Worm (Caenorhabditis elegans) whole organism, L4 larva: ENCODE results near the gene Y14H12B.1.

Experiments
- R02D3.7 ChIP-seq: fragments of 150-350 bp; sonication (generic microtip); optimal IDR thresholded peaks from 3 replicates; lab custom pipeline; 2014; ENCODE audit warnings: missing biosample characterization, missing genetic modification characterization
- aha-1 ChIP-seq: fragments of 150-350 bp; peaks from one replicate; lab custom pipeline; 2014; ENCODE audit warnings: missing biosample characterization, missing genetic modification characterization
- dmd-9 ChIP-seq: fragments of 200-800 bp; sonication (Bioruptor generic); IDR thresholded peaks from 2 replicates; pipeline ENCODE4 v1.3.6; 2022; ENCODE audit warnings: missing genetic modification reagents, missing genetic modification characterization, missing compliant biosample characterization
- duxl-1 ChIP-seq: sonication (generic microtip); optimal IDR thresholded peaks from 2 replicates; lab custom pipeline; 2016; ENCODE audit warnings: mild to moderate bottlenecking, missing genetic modification characterization, moderate library complexity, missing compliant biosample characterization; ENCODE audit not compliant: poor library complexity
- madf-5 ChIP-seq, 2 experiments: fragments of 200-800 bp; sonication (Bioruptor generic); IDR thresholded peaks; 2 replicates each; pipeline ENCODE4 v1.3.6; 2022; ENCODE audit warnings: missing compliant biosample characterization in 2 of 2, missing genetic modification characterization in 2 of 2
- nhr-11 ChIP-seq: fragments of 150-350 bp; optimal IDR thresholded peaks from 2 replicates; lab custom pipeline; 2014; ENCODE audit warnings: missing biosample characterization, missing genetic modification characterization
- nhr-237 ChIP-seq: sonication (generic microtip); optimal IDR thresholded peaks from 2 replicates; lab custom pipeline; 2017; ENCODE audit warnings: missing biosample characterization, missing genetic modification characterization
- pqm-1 ChIP-seq: sonication (generic microtip); optimal IDR thresholded peaks from 2 replicates; lab custom pipeline; 2017; ENCODE audit warnings: missing biosample characterization, missing genetic modification characterization
- unc-39 ChIP-seq: sonication (generic microtip); optimal IDR thresholded peaks from 2 replicates; lab custom pipeline; 2017; ENCODE audit warnings: missing biosample characterization, missing genetic modification characterization

DNA sequence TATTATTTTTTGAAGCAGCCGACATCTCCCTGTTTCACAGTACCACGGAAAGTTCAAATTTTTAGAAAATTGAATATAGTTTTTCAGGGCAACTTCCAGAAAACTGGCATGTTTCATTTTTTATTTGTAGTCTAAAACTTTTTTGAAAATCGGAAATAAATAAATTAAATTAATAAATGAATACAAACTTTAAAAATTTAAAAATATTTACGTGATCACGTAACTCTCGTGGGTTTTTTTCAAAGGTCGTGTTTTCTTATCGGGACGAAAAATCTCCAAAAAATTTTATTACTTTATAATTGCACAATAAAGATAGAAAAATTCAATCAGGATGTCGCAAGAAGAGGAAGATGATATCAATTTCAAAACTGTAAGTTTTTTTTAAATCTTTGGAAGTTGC lies 22.5 kb upstream of the Y14H12B.1 start, which contains the start of gene F53C3.1:
- TF ChIP-seq pqm-1 (tag; lab: Kevin White, UChicago) (no peak), madf-5 (GFP tag; IDR thresholded peaks at IDR 0.05; lab: Robert Waterston, UW) (no peak), aha-1 (tag; lab: Kevin White, UChicago) (no peak), R02D3.7 (tag; lab: Kevin White, UChicago) (no peak), nhr-237 (tag; lab: Kevin White, UChicago) (no peak), nhr-11 (tag; lab: Kevin White, UChicago) (no peak), dmd-9 (no peak), duxl-1 (no peak), unc-39 (tag; lab: Kevin White, UChicago) (no peak)
